Fruit fly (Drosophila melanogaster): ENCODE data around the gene FER.

Gene FER

DNA sequence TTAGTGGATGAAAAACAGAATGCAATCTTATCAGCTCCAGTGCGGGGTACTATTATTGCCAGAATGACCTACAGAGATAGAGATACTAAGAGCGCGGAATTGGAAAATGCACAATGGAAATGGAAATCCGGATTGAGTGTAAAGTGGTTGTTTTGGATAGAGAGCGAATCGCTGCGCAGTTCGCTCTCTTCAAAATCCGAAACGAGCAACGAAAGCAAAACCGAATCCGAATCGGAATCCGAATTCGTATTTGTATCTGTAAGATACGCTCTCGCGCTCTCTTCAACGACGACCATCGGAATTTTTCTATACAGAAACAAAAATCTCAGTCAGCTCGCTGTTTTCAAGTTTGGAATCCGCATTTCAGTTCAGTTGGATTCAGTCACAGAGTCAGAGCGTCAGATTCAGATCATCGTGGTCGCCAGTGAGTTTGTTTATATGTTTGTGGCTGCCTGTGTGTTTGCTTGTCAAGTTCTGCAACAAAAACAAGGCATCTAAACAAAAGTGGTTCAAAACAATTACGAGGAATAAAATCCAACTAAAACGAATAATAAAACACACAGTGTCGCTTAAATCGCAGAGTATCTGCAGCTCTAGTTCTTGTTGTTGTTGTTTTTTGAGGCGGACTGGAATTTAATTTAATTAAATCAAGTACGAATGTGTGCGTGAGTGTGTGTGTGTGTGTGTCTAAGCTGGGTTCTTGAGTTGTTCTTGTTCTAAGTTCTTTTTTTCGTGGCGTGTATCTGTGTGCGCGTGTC, 23.4 kb upstream of the FER start, which contains the start of gene ps (continued):
- TF ChIP-seq Trl (optimal IDR thresholded peaks at IDR 0.05) (peak; percentile 91 to 97), Trl (GFP tag; optimal IDR thresholded peaks at IDR 0.05) (peak; percentile 61), CG12659 (GFP tag; optimal IDR thresholded peaks at IDR 0.05) (peak; percentile 12), bab2 (GFP tag; optimal IDR thresholded peaks at IDR 0.05) (no peak), CG18619 (GFP tag; optimal IDR thresholded peaks at IDR 0.05) (no peak), unpg (GFP tag; optimal IDR thresholded peaks at IDR 0.05) (peak; percentile 16), CG6689 (GFP tag; IDR thresholded peaks at IDR 0.05) (no peak), wek (GFP tag; optimal IDR thresholded peaks at IDR 0.05) (peak; percentile 3), da (GFP tag; optimal IDR thresholded peaks at IDR 0.05) (no peak), kay (GFP tag; optimal IDR thresholded peaks at IDR 0.05) (no peak), lola (GFP tag; optimal IDR thresholded peaks at IDR 0.05) (no peak), CG10366 (GFP tag; IDR thresholded peaks at IDR 0.05) (no peak), kni (GFP tag; optimal IDR thresholded peaks at IDR 0.05) (peak; percentile 91), nom (GFP tag; optimal IDR thresholded peaks at IDR 0.05) (peak; percentile 50), bigmax (GFP tag; optimal IDR thresholded peaks at IDR 0.05) (no peak), CG1603 (tag; optimal IDR thresholded peaks at IDR 0.05) (peak; percentile 22), ro (GFP tag; IDR thresholded peaks at IDR 0.05) (no peak), Adf1 (GFP tag; IDR thresholded peaks at IDR 0.05) (no peak), Meics (GFP tag; optimal IDR thresholded peaks at IDR 0.05) (peak; percentile 17), CG9932 (GFP tag; IDR thresholded peaks at IDR 0.05) (no peak), HLH3B (GFP tag; IDR thresholded peaks at IDR 0.05) (no peak), Rx (GFP tag; IDR thresholded peaks at IDR 0.05) (no peak), jigr1 (GFP tag; IDR thresholded peaks at IDR 0.05) (no peak), CTCF (GFP tag; optimal IDR thresholded peaks at IDR 0.05) (no peak), CG30431 (GFP tag; optimal IDR thresholded peaks at IDR 0.05) (no peak), Drgx (GFP tag; IDR thresholded peaks at IDR 0.05) (no peak), ci (GFP tag; IDR thresholded peaks at IDR 0.05) (no peak), CG12071 (GFP tag; optimal IDR thresholded peaks at IDR 0.05) (peak; percentile 37), CG31388 (GFP tag; optimal IDR thresholded peaks at IDR 0.05) (no peak), CG18011 (GFP tag; optimal IDR thresholded peaks at IDR 0.05) (peak; percentile 5), vnd (GFP tag; IDR thresholded peaks at IDR 0.05; ENCODE audit: partially characterized antibody) (no peak), CG17829 (tag; optimal IDR thresholded peaks at IDR 0.05) (no peak), zf30C (GFP tag; optimal IDR thresholded peaks at IDR 0.05) (peak; percentile 19), dm (GFP tag; optimal IDR thresholded peaks at IDR 0.05) (no peak), gfzf (GFP tag; optimal IDR thresholded peaks at IDR 0.05) (no peak), CG6765 (GFP tag; optimal IDR thresholded peaks at IDR 0.05) (no peak), CG2120 (GFP tag; optimal IDR thresholded peaks at IDR 0.05) (no peak), lab (GFP tag; optimal IDR thresholded peaks at IDR 0.05) (no peak), Gug (GFP tag; IDR thresholded peaks at IDR 0.05) (0 out of 4 replicates have a peak, but pooled peaks have one; percentile 18), Atf-2 (GFP tag; optimal IDR thresholded peaks at IDR 0.05) (no peak), tgo (GFP tag; IDR thresholded peaks at IDR 0.05) (no peak), CG15479 (GFP tag; optimal IDR thresholded peaks at IDR 0.05) (peak; percentile 73), CG17385 (GFP tag; optimal IDR thresholded peaks at IDR 0.05) (peak; percentile 40), CrebB (tag; optimal IDR thresholded peaks at IDR 0.05) (peak; percentile 29), BtbVII (GFP tag; optimal IDR thresholded peaks at IDR 0.05) (peak; percentile 43), CG13775 (GFP tag; optimal IDR thresholded peaks at IDR 0.05) (no peak), ash1 (GFP tag; optimal IDR thresholded peaks at IDR 0.05) (no peak), Aef1 (GFP tag; IDR thresholded peaks at IDR 0.05) (no peak), nau (GFP tag; optimal IDR thresholded peaks at IDR 0.05) (no peak), E2f2 (GFP tag; IDR thresholded peaks at IDR 0.05) (no peak), cg (GFP tag; optimal IDR thresholded peaks at IDR 0.05) (peak; percentile 83)

All from whole organism, embryonic.